Worm (Caenorhabditis elegans): ENCODE data around the gene H39E23.2.

DNA sequence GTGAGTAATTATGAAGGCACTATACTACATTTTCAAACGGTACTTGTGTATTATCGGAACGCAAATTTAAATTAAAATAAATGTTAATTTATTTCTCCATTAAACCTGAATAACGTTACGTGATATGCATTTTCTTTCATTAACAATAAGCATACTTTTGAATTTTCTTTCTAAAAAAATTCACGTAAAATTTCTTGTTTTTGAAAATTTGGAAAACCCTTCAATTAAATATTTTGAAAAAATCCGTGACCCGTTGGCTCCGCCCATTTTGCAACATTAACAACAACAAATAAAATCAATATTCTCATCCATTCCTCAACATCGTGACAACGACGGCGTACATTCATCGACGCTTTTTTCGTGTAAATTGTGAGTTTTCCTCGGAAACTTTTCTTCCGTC lies 36.1 kb downstream of the H39E23.2 start, which contains the start of gene acs-10:
- TF ChIP-seq ztf-29 (GFP tag; IDR thresholded peaks at IDR 0.05) (no peak), klf-2 (GFP tag; conservative IDR thresholded peaks at IDR 0.05) (no peak)

Data from whole organism, midembryonic.